Fruit fly (Drosophila melanogaster): Measurements from ENCODE around the gene tmod.

dm6 chr3R:30579129-30579528 is 46.7 kb downstream of the tmod start, which contains the start of gene CG9702:
- no peak for TF ChIP-seq EcR (GFP tag; optimal IDR thresholded peaks at IDR 0.05)
- TF ChIP-seq CG13204 (GFP tag; optimal IDR thresholded peaks at IDR 0.05) = no peak
- TF ChIP-seq rn (GFP tag; IDR thresholded peaks at IDR 0.05) = no peak
- TF ChIP-seq fd96Ca (GFP tag; IDR thresholded peaks at IDR 0.05) = no peak
- TF ChIP-seq CG17806 (tag; optimal IDR thresholded peaks at IDR 0.05) = no peak
- no peak for TF ChIP-seq CG8159 (tag; optimal IDR thresholded peaks at IDR 0.05)
- no peak for TF ChIP-seq Pif1B (GFP tag; optimal IDR thresholded peaks at IDR 0.05)
- no peak for TF ChIP-seq CG15710 (tag; optimal IDR thresholded peaks at IDR 0.05)
- no peak for TF ChIP-seq CG9948 (tag; optimal IDR thresholded peaks at IDR 0.05)
- no peak for TF ChIP-seq CG12605 (GFP tag; IDR thresholded peaks at IDR 0.05)
- TF ChIP-seq Pif1A (GFP tag; optimal IDR thresholded peaks at IDR 0.05) = no peak
- TF ChIP-seq Ets98B (GFP tag; IDR thresholded peaks at IDR 0.05) = no peak
- TF ChIP-seq CG8301 (tag; optimal IDR thresholded peaks at IDR 0.05) = no peak
- TF ChIP-seq CG14655 (GFP tag; optimal IDR thresholded peaks at IDR 0.05) = no peak

Measured in whole organism, pupa.